Fruit fly (Drosophila melanogaster): ENCODE data around the gene CG7376.
A peak's percentile ranks its signal among the peaks of the same experiment; 100 is the strongest.

Gene CG7376

dm6 chr3L:6125409-6125689 lies 48.7 kb upstream of the CG7376 start:
- no peak for TF ChIP-seq Ravus (GFP tag; IDR thresholded peaks at IDR 0.05)
- TF ChIP-seq D (optimal IDR thresholded peaks at IDR 0.05) = peak; percentile 60
- no peak for TF ChIP-seq D (GFP tag; optimal IDR thresholded peaks at IDR 0.05)
- TF ChIP-seq CG5180 (GFP tag; optimal IDR thresholded peaks at IDR 0.05) = peak; percentile 75

dm6 chr3L:6129591-6129990 lies 44.5 kb upstream of the CG7376 start:
- TF ChIP-seq BtbVII (GFP tag; optimal IDR thresholded peaks at IDR 0.05) = no peak
- TF ChIP-seq CG7357 (GFP tag; IDR thresholded peaks at IDR 0.05) = no peak
- TF ChIP-seq lola (GFP tag; optimal IDR thresholded peaks at IDR 0.05) = peak in 1 of 3 experiments; percentile 38
- peak; percentile 63 for TF ChIP-seq zen (tag; optimal IDR thresholded peaks at IDR 0.05)
- no peak for TF ChIP-seq MBD-R2 (GFP tag; IDR thresholded peaks at IDR 0.05)
- peak; percentile 48 for TF ChIP-seq Vsx1 (GFP tag; optimal IDR thresholded peaks at IDR 0.05)
- no peak for TF ChIP-seq CG14965 (GFP tag; optimal IDR thresholded peaks at IDR 0.05; ENCODE audit: borderline replicate concordance)
- TF ChIP-seq danr (GFP tag; IDR thresholded peaks at IDR 0.05) = no peak
- peak; percentile 12; the same call in 1 of the 2 replicates for TF ChIP-seq amos (GFP tag; IDR thresholded peaks at IDR 0.05; ENCODE audit: partially characterized antibody)
- no peak for TF ChIP-seq CG18599 (GFP tag; optimal IDR thresholded peaks at IDR 0.05)
- TF ChIP-seq sc (optimal IDR thresholded peaks at IDR 0.05) = no peak
- no peak for TF ChIP-seq sc (GFP tag; optimal IDR thresholded peaks at IDR 0.05)
- no peak for TF ChIP-seq Ets97D (GFP tag; optimal IDR thresholded peaks at IDR 0.05)
- no peak for TF ChIP-seq CG11560 (tag; IDR thresholded peaks at IDR 0.05)
- TF ChIP-seq CG5953 (GFP tag; IDR thresholded peaks at IDR 0.05) = no peak
- TF ChIP-seq CG17802 (tag; optimal IDR thresholded peaks at IDR 0.05) = no peak
- no peak for TF ChIP-seq CG11723 (GFP tag; optimal IDR thresholded peaks at IDR 0.05)
- no peak for TF ChIP-seq CG12744 (GFP tag; optimal IDR thresholded peaks at IDR 0.05)
- TF ChIP-seq Aef1 (GFP tag; IDR thresholded peaks at IDR 0.05) = no peak
- TF ChIP-seq MESR4 (GFP tag; optimal IDR thresholded peaks at IDR 0.05) = no peak
- no peak for TF ChIP-seq tna (GFP tag; IDR thresholded peaks at IDR 0.05; ENCODE audit: partially characterized antibody)
- TF ChIP-seq crp (GFP tag; optimal IDR thresholded peaks at IDR 0.05) = no peak
- TF ChIP-seq CG10565 (GFP tag; optimal IDR thresholded peaks at IDR 0.05) = no peak
- no peak for TF ChIP-seq fd3F (GFP tag; optimal IDR thresholded peaks at IDR 0.05)
- no peak for TF ChIP-seq ssp (GFP tag; IDR thresholded peaks at IDR 0.05)
- no peak for TF ChIP-seq CG8089 (GFP tag; optimal IDR thresholded peaks at IDR 0.05)
- peak; percentile 24 for TF ChIP-seq pros (GFP tag; optimal IDR thresholded peaks at IDR 0.05)
- TF ChIP-seq CG14860 (GFP tag; IDR thresholded peaks at IDR 0.05; ENCODE audit: partially characterized antibody) = no peak
- no peak for TF ChIP-seq Dll (GFP tag; IDR thresholded peaks at IDR 0.05; ENCODE audit: partially characterized antibody)
- TF ChIP-seq Bgb (GFP tag; IDR thresholded peaks at IDR 0.05; ENCODE audit: partially characterized antibody) = no peak
- TF ChIP-seq CHES-1-like (GFP tag; optimal IDR thresholded peaks at IDR 0.05) = no peak
- TF ChIP-seq CG11247 (GFP tag; IDR thresholded peaks at IDR 0.05) = peak; percentile 88
- TF ChIP-seq slou (GFP tag; optimal IDR thresholded peaks at IDR 0.05) = no peak
- no peak for TF ChIP-seq esg (GFP tag; conservative IDR thresholded peaks at IDR 0.05)
- no peak for TF ChIP-seq fru (optimal IDR thresholded peaks at IDR 0.05)
- no peak for TF ChIP-seq Hey (tag; optimal IDR thresholded peaks at IDR 0.05)
- peak; percentile 84 for TF ChIP-seq vvl (GFP tag; IDR thresholded peaks at IDR 0.05)
- no peak for TF ChIP-seq HLH4C (GFP tag; IDR thresholded peaks at IDR 0.05; ENCODE audit: partially characterized antibody)
- no peak for TF ChIP-seq CG14710 (tag; optimal IDR thresholded peaks at IDR 0.05)
- TF ChIP-seq Hr39 (optimal IDR thresholded peaks at IDR 0.05) = no peak
- TF ChIP-seq Mad (GFP tag; optimal IDR thresholded peaks at IDR 0.05) = no peak
